Fruit fly (Drosophila melanogaster): ENCODE results near the gene heca.

The heca gene

DNA sequence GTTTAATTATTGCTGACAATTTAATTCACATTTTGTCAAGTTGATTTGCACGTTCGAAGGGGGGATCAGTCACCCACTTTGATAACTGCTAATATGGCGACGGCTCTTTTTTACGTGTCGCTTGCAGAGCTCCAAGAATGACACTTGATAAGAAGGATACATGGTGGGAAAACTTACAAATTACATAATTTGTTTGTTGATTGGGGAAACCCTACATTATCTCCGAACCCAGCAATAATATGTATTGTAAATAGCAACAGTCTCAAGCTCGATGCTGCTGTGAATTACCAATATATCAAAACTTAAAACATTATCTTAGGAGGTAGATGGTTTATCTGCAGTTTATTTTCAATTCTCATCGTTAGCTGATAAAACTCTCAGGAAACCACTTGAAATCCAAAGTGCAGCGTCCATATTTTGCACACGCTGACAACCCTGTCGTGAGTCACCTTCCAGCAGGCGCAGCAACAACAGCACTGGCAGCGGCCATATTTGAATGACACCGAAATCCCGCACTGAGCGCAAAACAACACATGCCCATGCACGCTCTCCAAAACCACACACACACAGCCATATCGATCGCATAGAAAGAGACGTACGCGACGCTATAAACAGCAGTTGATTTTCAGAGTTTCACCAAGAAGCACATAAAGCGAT is 110.6 kb downstream of the heca start:
- TF ChIP-seq Mnt (GFP tag; optimal IDR thresholded peaks at IDR 0.05) (peak; percentile 65), CG7045 (GFP tag; optimal IDR thresholded peaks at IDR 0.05) (peak; percentile 97), cnc (optimal IDR thresholded peaks at IDR 0.05) (peak in 1 of 2 experiments; percentile 11), bab1 (GFP tag; optimal IDR thresholded peaks at IDR 0.05) (peak; percentile 84), ovo (GFP tag; optimal IDR thresholded peaks at IDR 0.05) (peak; percentile 58), cic (GFP tag; optimal IDR thresholded peaks at IDR 0.05) (peak; percentile 10), CG12768 (GFP tag; optimal IDR thresholded peaks at IDR 0.05) (peak; percentile 94), tj (GFP tag; optimal IDR thresholded peaks at IDR 0.05) (peak; percentile 85), CG1620 (GFP tag; optimal IDR thresholded peaks at IDR 0.05) (peak; percentile 72), toe (GFP tag; optimal IDR thresholded peaks at IDR 0.05) (peak; percentile 96), pad (GFP tag; optimal IDR thresholded peaks at IDR 0.05) (peak; percentile 85), kay (GFP tag; ENCODE audit: borderline replicate concordance) (peak; percentile 99), Hr96 (GFP tag; optimal IDR thresholded peaks at IDR 0.05) (peak; percentile 94), CG5204 (GFP tag; optimal IDR thresholded peaks at IDR 0.05) (peak; percentile 97), CG33017 (tag; optimal IDR thresholded peaks at IDR 0.05) (peak; percentile 88), CG7101 (tag; optimal IDR thresholded peaks at IDR 0.05) (peak; percentile 90), Crg-1 (GFP tag; optimal IDR thresholded peaks at IDR 0.05) (peak; percentile 68), Clk (GFP tag; optimal IDR thresholded peaks at IDR 0.05) (peak; percentile 95), CG11617 (GFP tag; optimal IDR thresholded peaks at IDR 0.05) (peak; percentile 98), CG14711 (tag; optimal IDR thresholded peaks at IDR 0.05) (peak; percentile 90)

DNA sequence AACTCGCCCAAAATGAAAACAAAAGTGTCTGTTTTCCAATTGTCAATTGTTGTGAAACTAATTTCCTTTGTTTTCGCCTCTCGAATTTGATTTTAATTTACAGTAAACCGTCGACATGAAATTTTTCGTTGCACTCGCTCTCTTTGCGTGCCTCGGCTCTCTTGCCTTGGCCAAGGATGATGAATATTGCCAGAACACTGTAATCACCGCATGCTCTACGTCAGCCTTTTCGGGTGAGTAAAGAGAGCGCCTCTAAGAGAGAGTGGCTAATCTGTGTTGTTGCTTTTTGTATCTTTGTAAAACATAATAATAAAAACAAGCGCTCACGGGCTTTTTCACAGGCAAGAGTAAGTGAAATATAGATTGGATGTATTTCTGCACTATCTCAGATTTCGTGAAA is 111.4 kb downstream of the heca start:
- TF ChIP-seq tj (GFP tag; optimal IDR thresholded peaks at IDR 0.05) (peak; percentile 23), CG7045 (GFP tag; optimal IDR thresholded peaks at IDR 0.05) (no peak), kay (GFP tag; ENCODE audit: borderline replicate concordance) (peak; percentile 39)

DNA sequence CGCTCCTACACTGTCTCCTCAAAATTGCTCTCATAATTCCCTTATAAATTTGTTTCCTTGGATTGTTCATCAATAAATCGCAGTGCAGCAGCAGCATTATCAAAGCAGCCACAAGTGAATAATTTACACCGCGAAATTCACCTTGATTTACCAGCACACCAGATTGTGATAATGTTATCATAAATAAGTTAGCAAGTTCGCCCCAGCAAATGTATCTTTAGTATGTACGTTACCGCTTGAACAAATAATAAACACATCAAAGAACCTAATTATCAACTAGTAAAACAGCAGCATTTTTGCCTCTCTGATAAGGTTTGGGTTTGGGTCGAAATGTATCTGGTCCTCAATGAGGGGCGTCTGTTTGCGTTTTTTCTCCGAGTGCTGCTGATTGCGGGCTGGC is 112.6 kb downstream of the heca start:
- TF ChIP-seq pad (GFP tag; optimal IDR thresholded peaks at IDR 0.05), result no peak
- no peak for TF ChIP-seq cic (GFP tag; optimal IDR thresholded peaks at IDR 0.05)
- TF ChIP-seq CG14711 (tag; optimal IDR thresholded peaks at IDR 0.05), result no peak
- no peak for TF ChIP-seq Hr96 (GFP tag; optimal IDR thresholded peaks at IDR 0.05)
- TF ChIP-seq kay (GFP tag; ENCODE audit: borderline replicate concordance), result peak; percentile 15

DNA sequence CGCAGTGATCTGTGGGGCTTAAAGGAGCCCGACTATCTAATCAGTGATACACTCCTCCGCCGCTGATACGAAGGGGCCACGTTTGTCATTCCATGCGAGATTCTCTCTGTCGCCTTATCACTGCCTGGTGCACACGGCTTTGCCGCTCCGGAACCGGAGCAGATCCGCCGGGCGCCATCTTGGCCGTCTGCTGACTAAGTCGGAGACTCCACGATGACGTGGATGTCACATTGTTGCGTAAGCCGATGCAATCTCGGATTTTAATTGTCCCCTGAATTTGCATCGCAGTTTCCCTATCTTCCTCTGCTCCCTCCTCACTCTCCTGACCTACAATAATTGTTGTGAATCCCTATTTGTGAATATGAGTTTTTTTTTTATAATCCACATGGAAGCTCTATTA is 113.4 kb downstream of the heca start:
- no peak for TF ChIP-seq CG14711 (tag; optimal IDR thresholded peaks at IDR 0.05)
- no peak for TF ChIP-seq tj (GFP tag; optimal IDR thresholded peaks at IDR 0.05)
- no peak for TF ChIP-seq CG7045 (GFP tag; optimal IDR thresholded peaks at IDR 0.05)
- no peak for TF ChIP-seq Hr96 (GFP tag; optimal IDR thresholded peaks at IDR 0.05)
- TF ChIP-seq kay (GFP tag; ENCODE audit: borderline replicate concordance), result peak; percentile 11
- TF ChIP-seq CG33017 (tag; optimal IDR thresholded peaks at IDR 0.05), result no peak

DNA sequence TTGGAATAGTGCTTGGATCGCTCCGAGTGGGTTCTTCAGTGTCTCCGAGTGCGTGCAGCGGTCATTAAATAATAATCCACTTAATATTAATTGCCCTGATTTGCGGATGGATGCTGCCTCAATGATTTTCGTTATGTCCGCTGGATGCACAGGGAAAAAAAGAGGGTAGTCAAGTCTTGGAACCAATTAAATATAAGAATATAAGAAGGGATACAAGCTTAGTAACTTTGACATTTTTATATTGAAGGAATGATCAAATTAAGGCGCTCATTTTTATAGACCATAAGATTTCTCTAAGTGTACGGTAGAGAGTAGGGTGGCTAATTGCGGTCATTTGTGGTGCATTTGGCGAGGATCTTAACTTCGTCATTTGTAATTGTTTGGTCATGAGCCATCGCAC is 114.2 kb downstream of the heca start:
- TF ChIP-seq CG11617 (GFP tag; optimal IDR thresholded peaks at IDR 0.05) (no peak), CG5204 (GFP tag; optimal IDR thresholded peaks at IDR 0.05) (no peak), kay (GFP tag; ENCODE audit: borderline replicate concordance) (no peak), CG7045 (GFP tag; optimal IDR thresholded peaks at IDR 0.05) (no peak), Crg-1 (GFP tag; optimal IDR thresholded peaks at IDR 0.05) (no peak), toe (GFP tag; optimal IDR thresholded peaks at IDR 0.05) (no peak), CG14711 (tag; optimal IDR thresholded peaks at IDR 0.05) (no peak), Hr96 (GFP tag; optimal IDR thresholded peaks at IDR 0.05) (no peak), Mnt (GFP tag; optimal IDR thresholded peaks at IDR 0.05) (no peak), CG12768 (GFP tag; optimal IDR thresholded peaks at IDR 0.05) (no peak), CG1620 (GFP tag; optimal IDR thresholded peaks at IDR 0.05) (no peak), cic (GFP tag; optimal IDR thresholded peaks at IDR 0.05) (no peak), ovo (GFP tag; optimal IDR thresholded peaks at IDR 0.05) (no peak)

DNA sequence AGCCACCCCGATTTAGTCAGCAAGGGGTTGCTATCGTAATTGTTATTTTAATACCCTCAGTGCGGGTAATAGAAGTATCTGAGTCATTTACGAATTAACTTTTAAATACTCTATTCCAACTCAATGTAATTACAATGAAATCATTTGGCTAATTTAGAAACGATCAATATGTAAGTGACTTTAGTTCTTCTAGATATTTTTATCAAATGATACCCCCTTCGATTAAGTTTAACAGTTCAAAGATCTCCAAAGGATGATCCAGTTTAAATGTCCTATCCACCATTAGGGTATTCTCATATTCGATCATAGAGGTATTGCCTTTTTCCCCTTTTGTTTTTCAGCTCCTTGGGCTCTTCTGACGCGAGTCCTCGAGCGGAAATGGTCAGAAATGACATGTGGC is 116.2 kb downstream of the heca start:
- TF ChIP-seq cic (GFP tag; optimal IDR thresholded peaks at IDR 0.05) (no peak), CG14711 (tag; optimal IDR thresholded peaks at IDR 0.05) (no peak), ovo (GFP tag; optimal IDR thresholded peaks at IDR 0.05) (no peak), pad (GFP tag; optimal IDR thresholded peaks at IDR 0.05) (no peak), Mnt (GFP tag; optimal IDR thresholded peaks at IDR 0.05) (no peak), CG5204 (GFP tag; optimal IDR thresholded peaks at IDR 0.05) (no peak), CG7045 (GFP tag; optimal IDR thresholded peaks at IDR 0.05) (no peak), toe (GFP tag; optimal IDR thresholded peaks at IDR 0.05) (no peak), tj (GFP tag; optimal IDR thresholded peaks at IDR 0.05) (no peak), CG12768 (GFP tag; optimal IDR thresholded peaks at IDR 0.05) (no peak), cnc (optimal IDR thresholded peaks at IDR 0.05) (no peak), CG11617 (GFP tag; optimal IDR thresholded peaks at IDR 0.05) (no peak), Clk (GFP tag; optimal IDR thresholded peaks at IDR 0.05) (no peak)

DNA sequence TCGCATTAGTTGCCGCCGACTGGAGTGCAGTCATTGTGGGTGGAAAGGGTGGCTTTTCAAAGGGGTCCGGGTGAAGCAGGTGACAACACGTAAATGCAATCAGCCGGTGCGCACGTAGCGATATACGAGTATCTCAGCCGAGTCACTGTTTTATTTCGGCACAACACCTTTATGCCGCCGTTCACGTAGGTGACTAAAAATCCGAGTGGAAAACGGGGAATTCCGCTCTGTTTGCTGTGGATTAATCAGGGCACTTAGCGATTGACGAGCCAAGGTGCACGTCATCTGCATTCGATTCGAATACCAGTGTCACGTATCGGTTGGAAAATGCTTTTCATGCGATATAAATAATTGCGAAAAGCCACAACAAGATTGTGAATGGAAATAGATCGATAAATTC is 128.8 kb downstream of the heca start:
- TF ChIP-seq bab1 (GFP tag; optimal IDR thresholded peaks at IDR 0.05) (peak; percentile 26), Mnt (GFP tag; optimal IDR thresholded peaks at IDR 0.05) (no peak), CG1620 (GFP tag; optimal IDR thresholded peaks at IDR 0.05) (no peak), cic (GFP tag; optimal IDR thresholded peaks at IDR 0.05) (peak; percentile 6), tj (GFP tag; optimal IDR thresholded peaks at IDR 0.05) (no peak)
